Worm (Caenorhabditis elegans) whole organism, young adult: ENCODE results near the gene R10E9.4.

Experiments
- ZK185.1 ChIP-seq: sonication (generic microtip); optimal IDR thresholded peaks from 2 replicates; lab custom pipeline; 2016; ENCODE audit warnings: mild to moderate bottlenecking, missing genetic modification characterization, missing compliant biosample characterization; ENCODE audit not compliant: poor library complexity, severe bottlenecking
- atf-7 ChIP-seq: sonication (generic microtip); optimal IDR thresholded peaks from 2 replicates; lab custom pipeline; 2017; ENCODE audit warnings: mild to moderate bottlenecking, missing genetic modification characterization, missing compliant biosample characterization
- dpff-1 ChIP-seq: sonication (generic microtip); optimal IDR thresholded peaks from 2 replicates; lab custom pipeline; 2017; ENCODE audit warnings: mild to moderate bottlenecking, missing genetic modification characterization, missing compliant biosample characterization
- unc-62 ChIP-seq: fragments of 150-350 bp; optimal IDR thresholded peaks from 2 replicates; lab custom pipeline; 2014; ENCODE audit warnings: missing biosample characterization, missing genetic modification reagents, missing genetic modification characterization

- TF ChIP-seq dpff-1 (tag; lab: Kevin White, UChicago) = no peak
- no peak for TF ChIP-seq ZK185.1 (tag; lab: Kevin White, UChicago)
- TF ChIP-seq atf-7 = no peak
- no peak for TF ChIP-seq unc-62
These were observed 1.9 kb upstream of the R10E9.4 start for ce11 chrIII:3974503-3974902.
